Fruit fly (Drosophila melanogaster) whole organism, embryonic: ENCODE results near the gene CG15160.

Experiments
- ATbp ChIP-seq: fragments of 200-800 bp; sonication (Bioruptor generic); optimal IDR thresholded peaks from 2 replicates; lab custom pipeline; 2017; ENCODE audit warnings: missing biosample characterization, mild to moderate bottlenecking, missing genetic modification characterization, missing genetic modification reagents
- Aef1 ChIP-seq: fragments of 200-800 bp; sonication (Bioruptor generic); IDR thresholded peaks from 3 replicates; pipeline ENCODE4 v1.3.6; 2022; ENCODE audit warnings: missing biosample characterization, missing genetic modification characterization
- Atf6 ChIP-seq: fragments of 200-800 bp; sonication (Bioruptor generic); IDR thresholded peaks from 2 replicates; pipeline ENCODE4 v1.3.6; 2022; ENCODE audit warnings: missing biosample characterization, missing genetic modification characterization
- CG11723 ChIP-seq: fragments of 200-800 bp; sonication (Bioruptor generic); optimal IDR thresholded peaks from 2 replicates; lab custom pipeline; 2017; ENCODE audit warnings: missing biosample characterization, mild to moderate bottlenecking, missing genetic modification characterization
- CG12071 ChIP-seq: fragments of 200-800 bp; sonication (Bioruptor generic); optimal IDR thresholded peaks from 3 replicates; lab custom pipeline; 2018; ENCODE audit warnings: missing biosample characterization, mild to moderate bottlenecking, missing genetic modification characterization
- CG12219 ChIP-seq: fragments of 200-800 bp; sonication (Bioruptor generic); optimal IDR thresholded peaks from 3 replicates; lab custom pipeline; 2018; ENCODE audit warnings: missing biosample characterization, mild to moderate bottlenecking, missing genetic modification characterization
- CG13123 ChIP-seq: fragments of 200-800 bp; sonication (Bioruptor generic); optimal IDR thresholded peaks from 2 replicates; lab custom pipeline; 2016; ENCODE audit warnings: missing biosample characterization, missing genetic modification characterization
- CG13424 ChIP-seq: fragments of 200-800 bp; sonication (Bioruptor generic); optimal IDR thresholded peaks from 2 replicates; lab custom pipeline; 2019; ENCODE audit warnings: missing biosample characterization, mild to moderate bottlenecking, missing genetic modification characterization, moderate library complexity
- CG14710 ChIP-seq: fragments of 200-800 bp; sonication (Bioruptor generic); optimal IDR thresholded peaks from 3 replicates; lab custom pipeline; 2019; ENCODE audit warnings: missing biosample characterization, mild to moderate bottlenecking, missing genetic modification characterization, moderate library complexity
- CG17385 ChIP-seq: fragments of 200-800 bp; sonication (Bioruptor generic); optimal IDR thresholded peaks from 3 replicates; lab custom pipeline; 2018; ENCODE audit warnings: missing biosample characterization, mild to moderate bottlenecking, missing genetic modification characterization
- CG17612 ChIP-seq: fragments of 200-800 bp; sonication (Bioruptor generic); IDR thresholded peaks from 2 replicates; pipeline ENCODE4 v1.3.6; 2022; ENCODE audit warnings: missing biosample characterization, missing genetic modification characterization
- CG2199 ChIP-seq: fragments of 200-800 bp; sonication (Bioruptor generic); IDR thresholded peaks from 3 replicates; pipeline ENCODE4 v1.3.6; 2022; ENCODE audit warnings: missing biosample characterization, missing genetic modification characterization
- CG2678 ChIP-seq: fragments of 200-800 bp; sonication (Bioruptor generic); optimal IDR thresholded peaks from 3 replicates; lab custom pipeline; 2019; ENCODE audit warnings: missing biosample characterization, mild to moderate bottlenecking, missing genetic modification characterization, moderate library complexity
- CG31365 ChIP-seq: fragments of 200-800 bp; sonication (Bioruptor generic); optimal IDR thresholded peaks from 2 replicates; lab custom pipeline; 2018; ENCODE audit warnings: missing biosample characterization, mild to moderate bottlenecking, missing genetic modification characterization
- CG32772 ChIP-seq: fragments of 200-800 bp; sonication (Bioruptor generic); IDR thresholded peaks from 2 replicates; pipeline ENCODE4 v1.3.6; 2022; ENCODE audit warnings: missing biosample characterization, missing genetic modification characterization
- CG33213 ChIP-seq: fragments of 200-800 bp; sonication (Bioruptor generic); optimal IDR thresholded peaks from 3 replicates; lab custom pipeline; 2016; ENCODE audit warnings: missing biosample characterization, missing genetic modification characterization
- CG3847 ChIP-seq: fragments of 200-800 bp; sonication (Bioruptor generic); IDR thresholded peaks from 2 replicates; pipeline ENCODE4 v1.3.6; 2022; ENCODE audit warnings: missing biosample characterization, missing genetic modification characterization
- CG4282 ChIP-seq: fragments of 200-800 bp; sonication (Bioruptor generic); optimal IDR thresholded peaks from 2 replicates; lab custom pipeline; 2016; ENCODE audit warnings: missing biosample characterization, missing genetic modification characterization
- CG43689 ChIP-seq: fragments of 200-800 bp; sonication (Bioruptor generic); IDR thresholded peaks from 2 replicates; pipeline ENCODE4 v1.3.6; 2022; ENCODE audit warnings: missing biosample characterization, missing genetic modification characterization
- CG4707 ChIP-seq: fragments of 200-800 bp; sonication (Bioruptor generic); optimal IDR thresholded peaks from 2 replicates; lab custom pipeline; 2018; ENCODE audit warnings: missing biosample characterization, mild to moderate bottlenecking, missing genetic modification characterization, moderate library complexity
- CG7745 ChIP-seq: fragments of 200-800 bp; sonication (Bioruptor generic); optimal IDR thresholded peaks from 2 replicates; lab custom pipeline; 2018; ENCODE audit warnings: missing biosample characterization, mild to moderate bottlenecking, missing genetic modification characterization, moderate library complexity
- CG7928 ChIP-seq: fragments of 200-800 bp; sonication (Bioruptor generic); optimal IDR thresholded peaks from 2 replicates; lab custom pipeline; 2017; ENCODE audit warnings: missing biosample characterization, mild to moderate bottlenecking, missing genetic modification characterization
- CG8281 ChIP-seq: fragments of 200-800 bp; sonication (Bioruptor generic); optimal IDR thresholded peaks from 2 replicates; lab custom pipeline; 2018; ENCODE audit warnings: missing biosample characterization, mild to moderate bottlenecking, missing genetic modification characterization, moderate library complexity
- CG8478 ChIP-seq: fragments of >200 bp; optimal IDR thresholded peaks from 2 replicates; lab custom pipeline; 2018
- CG8765 ChIP-seq: fragments of 200-800 bp; sonication (Bioruptor generic); IDR thresholded peaks from 2 replicates; pipeline ENCODE4 v1.3.6; 2022; ENCODE audit warnings: missing biosample characterization, missing genetic modification characterization
- D19A ChIP-seq: fragments of 200-800 bp; optimal IDR thresholded peaks from 3 replicates; lab custom pipeline; 2019; ENCODE audit warnings: missing biosample characterization, mild to moderate bottlenecking, missing genetic modification characterization, moderate library complexity
- Dp ChIP-seq: fragments of 200-800 bp; sonication (Bioruptor generic); optimal IDR thresholded peaks from 2 replicates; lab custom pipeline; 2018; ENCODE audit warnings: missing biosample characterization, mild to moderate bottlenecking, missing genetic modification characterization, moderate library complexity
- MESR4 ChIP-seq: fragments of 200-800 bp; sonication (Bioruptor generic); optimal IDR thresholded peaks from 2 replicates; lab custom pipeline; 2018; ENCODE audit warnings: missing biosample characterization, mild to moderate bottlenecking, missing genetic modification characterization, moderate library complexity
- Mrtf ChIP-seq: fragments of 200-800 bp; sonication (Bioruptor generic); IDR thresholded peaks from 3 replicates; pipeline ENCODE4 v1.3.6; 2022; ENCODE audit warnings: missing biosample characterization, missing genetic modification characterization
- Myb ChIP-seq: fragments of 200-800 bp; sonication (Bioruptor generic); optimal IDR thresholded peaks from 2 replicates; lab custom pipeline; 2016; ENCODE audit warnings: missing biosample characterization, missing genetic modification characterization
- Nf-YA ChIP-seq: fragments of 200-800 bp; sonication (Bioruptor generic); IDR thresholded peaks from 2 replicates; pipeline ENCODE4 v1.3.6; 2022; ENCODE audit warnings: missing biosample characterization, missing genetic modification characterization
- Rx ChIP-seq: fragments of 200-800 bp; sonication (Bioruptor generic); IDR thresholded peaks from 2 replicates; pipeline ENCODE4 v1.3.6; 2022; ENCODE audit warnings: missing biosample characterization, missing genetic modification characterization
- Sin3A ChIP-seq: fragments of >200 bp; optimal IDR thresholded peaks from 2 replicates; lab custom pipeline; 2018
- ap ChIP-seq: fragments of 200-800 bp; sonication (Bioruptor generic); IDR thresholded peaks from 2 replicates; pipeline ENCODE4 v1.3.6; 2022; ENCODE audit warnings: missing biosample characterization, missing genetic modification characterization
- chinmo ChIP-seq: fragments of 200-800 bp; sonication (Bioruptor generic); IDR thresholded peaks from 4 replicates; pipeline ENCODE4 v1.3.6; 2022; ENCODE audit warnings: missing biosample characterization, missing genetic modification characterization; ENCODE audit not compliant: partially characterized antibody
- chn ChIP-seq: fragments of 200-800 bp; sonication (Bioruptor generic); optimal IDR thresholded peaks from 2 replicates; lab custom pipeline; 2016; ENCODE audit warnings: missing biosample characterization, missing genetic modification characterization
- dimm ChIP-seq: fragments of 200-800 bp; sonication (Bioruptor generic); IDR thresholded peaks from 2 replicates; pipeline ENCODE4 v1.3.6; 2022; ENCODE audit warnings: missing biosample characterization, missing genetic modification characterization
- dmrt99B ChIP-seq: fragments of 200-800 bp; sonication (Bioruptor generic); optimal IDR thresholded peaks from 2 replicates; lab custom pipeline; 2018; ENCODE audit warnings: missing biosample characterization, mild to moderate bottlenecking, missing genetic modification characterization, moderate library complexity
- exex ChIP-seq: fragments of 200-800 bp; sonication (Bioruptor generic); optimal IDR thresholded peaks from 4 replicates; lab custom pipeline; 2018; ENCODE audit warnings: missing biosample characterization, mild to moderate bottlenecking, missing genetic modification characterization, moderate library complexity
- fd3F ChIP-seq: fragments of 200-800 bp; sonication (Bioruptor generic); optimal IDR thresholded peaks from 2 replicates; lab custom pipeline; 2018; ENCODE audit warnings: missing biosample characterization, mild to moderate bottlenecking, missing genetic modification characterization, moderate library complexity
- fd96Cb ChIP-seq: fragments of 200-800 bp; sonication (Bioruptor generic); optimal IDR thresholded peaks from 2 replicates; lab custom pipeline; 2018; ENCODE audit warnings: missing biosample characterization, mild to moderate bottlenecking, missing genetic modification characterization, moderate library complexity
- gfzf ChIP-seq: fragments of 200-800 bp; sonication (Bioruptor generic); optimal IDR thresholded peaks from 2 replicates; lab custom pipeline; 2016; ENCODE audit warnings: missing biosample characterization, mild to moderate bottlenecking, missing genetic modification characterization, moderate library complexity
- gt ChIP-seq: fragments of 200-800 bp; sonication (Bioruptor generic); IDR thresholded peaks from 2 replicates; pipeline ENCODE4 v1.3.6; 2022; ENCODE audit warnings: missing biosample characterization, missing genetic modification characterization
- jumu ChIP-seq: fragments of 200-800 bp; sonication (Bioruptor generic); optimal IDR thresholded peaks from 3 replicates; lab custom pipeline; 2016; ENCODE audit warnings: missing biosample characterization, missing genetic modification characterization
- nerfin-2 ChIP-seq: fragments of 200-800 bp; sonication (Bioruptor generic); IDR thresholded peaks from 2 replicates; pipeline ENCODE4 v1.3.6; 2022; ENCODE audit warnings: missing biosample characterization, missing genetic modification characterization; ENCODE audit not compliant: partially characterized antibody
- phol ChIP-seq: fragments of 200-800 bp; sonication (Bioruptor generic); optimal IDR thresholded peaks from 3 replicates; lab custom pipeline; 2018; ENCODE audit warnings: missing biosample characterization, mild to moderate bottlenecking, missing genetic modification characterization, moderate library complexity
- rib ChIP-seq: fragments of 200-800 bp; sonication (Bioruptor generic); IDR thresholded peaks from 2 replicates; pipeline ENCODE4 v1.3.6; 2022; ENCODE audit warnings: missing biosample characterization, missing genetic modification characterization
- schlank ChIP-seq: fragments of 200-800 bp; sonication (Bioruptor generic); optimal IDR thresholded peaks from 2 replicates; lab custom pipeline; 2018; ENCODE audit warnings: missing biosample characterization, mild to moderate bottlenecking, missing genetic modification characterization
- so ChIP-seq: fragments of 200-800 bp; sonication (Bioruptor generic); IDR thresholded peaks from 3 replicates; pipeline ENCODE4 v1.3.6; 2022; ENCODE audit warnings: missing biosample characterization, missing genetic modification characterization
- wdn ChIP-seq: fragments of 200-800 bp; sonication (Bioruptor generic); IDR thresholded peaks from 2 replicates; pipeline ENCODE4 v1.3.6; 2022; ENCODE audit warnings: missing biosample characterization, missing genetic modification characterization

Gene CG15160

dm6 chr2L:18590100-18590941 lies at the start of gene CG15160, which contains the start of gene Pde11 (continued):
- TF ChIP-seq CG14710 (tag; lab: Kevin White, UChicago) (peak; percentile 74), phol (tag; lab: Kevin White, UChicago) (peak; percentile 68), CG8478 (lab: Kevin White, UChicago) (no peak), D19A (no peak), rib (GFP tag; lab: Robert Waterston, UW) (no peak), ap (GFP tag; lab: Robert Waterston, UW) (no peak), CG2678 (tag; lab: Kevin White, UChicago) (no peak), CG13123 (GFP tag; lab: Kevin White, UChicago) (peak; percentile 27), chinmo (GFP tag; lab: Robert Waterston, UW) (peak; percentile 99), CG3847 (GFP tag; lab: Robert Waterston, UW) (peak; percentile 42; the same call in 1 of the 2 replicates), fd3F (no peak), CG12219 (GFP tag; lab: Kevin White, UChicago) (no peak), CG17612 (no peak), dimm (GFP tag; lab: Robert Waterston, UW) (no peak), Myb (GFP tag; lab: Kevin White, UChicago) (peak; percentile 45), CG11723 (no peak), Nf-YA (GFP tag; lab: Robert Waterston, UW) (no peak), CG4282 (no peak), fd96Cb (tag; lab: Kevin White, UChicago) (no peak), CG13424 (tag; lab: Kevin White, UChicago) (peak; percentile 9), CG33213 (GFP tag; lab: Kevin White, UChicago) (peak; percentile 52), gt (no peak), CG32772 (GFP tag; lab: Robert Waterston, UW) (peak; percentile 24; the same call in 1 of the 2 replicates), nerfin-2 (peak; percentile 99), Dp (peak; percentile 61), so (GFP tag; lab: Robert Waterston, UW) (no peak), jumu (GFP tag; lab: Kevin White, UChicago) (no peak), CG31365 (tag; lab: Kevin White, UChicago) (no peak), CG8281 (tag; lab: Kevin White, UChicago) (no peak), ATbp (GFP tag; lab: Kevin White, UChicago) (no peak), schlank (tag; lab: Kevin White, UChicago) (no peak), CG12071 (GFP tag; lab: Kevin White, UChicago) (no peak), Aef1 (GFP tag; lab: Robert Waterston, UW) (no peak), MESR4 (GFP tag; lab: Kevin White, UChicago) (no peak), exex (tag; lab: Kevin White, UChicago) (no peak), gfzf (peak; percentile 50), Sin3A (peak; percentile 74), CG17385 (GFP tag; lab: Kevin White, UChicago) (no peak), wdn (no peak), CG7928 (GFP tag; lab: Kevin White, UChicago) (no peak), CG4707 (GFP tag; lab: Kevin White, UChicago) (no peak), Rx (GFP tag; lab: Robert Waterston, UW) (no peak), Mrtf (GFP tag; lab: Robert Waterston, UW) (no peak), CG7745 (tag; lab: Kevin White, UChicago) (no peak), Atf6 (GFP tag; lab: Robert Waterston, UW) (no peak), CG43689 (GFP tag; lab: Robert Waterston, UW) (no peak), dmrt99B (tag; lab: Kevin White, UChicago) (no peak), CG8765 (GFP tag; lab: Robert Waterston, UW) (no peak), chn (GFP tag; lab: Kevin White, UChicago) (peak; percentile 51), CG2199 (GFP tag; lab: Robert Waterston, UW) (peak; percentile 66; the same call in 1 of the 3 replicates)
